Fruit fly (Drosophila melanogaster) whole organism, embryonic: ENCODE measurements around the gene Sec10.

Experiments used
- ATbp ChIP-seq: fragments of 200-800 bp; sonication (Bioruptor generic); optimal IDR thresholded peaks from 2 replicates; lab custom pipeline; 2017; ENCODE audit warnings: missing biosample characterization, mild to moderate bottlenecking, missing genetic modification characterization, missing genetic modification reagents
- Aef1 ChIP-seq: fragments of 200-800 bp; sonication (Bioruptor generic); IDR thresholded peaks from 3 replicates; pipeline ENCODE4 v1.3.6; 2022; ENCODE audit warnings: missing biosample characterization, missing genetic modification characterization
- B-H1 ChIP-seq: fragments of 200-800 bp; sonication (Bioruptor generic); IDR thresholded peaks from 3 replicates; pipeline ENCODE4 v1.3.6; 2022; ENCODE audit warnings: missing biosample characterization, missing genetic modification characterization
- CG10209 ChIP-seq: fragments of 200-800 bp; sonication (Bioruptor generic); optimal IDR thresholded peaks from 3 replicates; lab custom pipeline; 2017; ENCODE audit warnings: missing biosample characterization, mild to moderate bottlenecking, missing genetic modification characterization, missing genetic modification reagents
- CG10267 ChIP-seq: fragments of 200-800 bp; sonication (Bioruptor generic); optimal IDR thresholded peaks from 2 replicates; lab custom pipeline; 2018; ENCODE audit warnings: missing biosample characterization, mild to moderate bottlenecking, missing genetic modification characterization, moderate library complexity
- CG10654 ChIP-seq: fragments of 200-800 bp; sonication (Bioruptor generic); optimal IDR thresholded peaks from 2 replicates; lab custom pipeline; 2016; ENCODE audit warnings: missing biosample characterization, missing genetic modification characterization
- CG12299 ChIP-seq: fragments of 200-800 bp; sonication (Bioruptor generic); optimal IDR thresholded peaks from 2 replicates; lab custom pipeline; 2018; ENCODE audit warnings: missing biosample characterization, mild to moderate bottlenecking, missing genetic modification characterization
- CG12942 ChIP-seq: fragments of 200-800 bp; sonication (Bioruptor generic); optimal IDR thresholded peaks from 3 replicates; lab custom pipeline; 2016; ENCODE audit warnings: missing biosample characterization, missing genetic modification characterization
- CG13624 ChIP-seq: fragments of 200-800 bp; sonication (Bioruptor generic); optimal IDR thresholded peaks from 2 replicates; lab custom pipeline; 2016; ENCODE audit warnings: missing biosample characterization, missing genetic modification characterization
- CG1647 ChIP-seq: fragments of 200-800 bp; sonication (Bioruptor generic); optimal IDR thresholded peaks from 3 replicates; lab custom pipeline; 2016; ENCODE audit warnings: missing biosample characterization, missing genetic modification characterization
- CG17568 ChIP-seq: fragments of 200-800 bp; sonication (Bioruptor generic); optimal IDR thresholded peaks from 2 replicates; lab custom pipeline; 2018; ENCODE audit warnings: missing biosample characterization, mild to moderate bottlenecking, missing genetic modification characterization, moderate library complexity
- CG17829 ChIP-seq: fragments of 200-800 bp; optimal IDR thresholded peaks from 2 replicates; lab custom pipeline; 2019; ENCODE audit warnings: missing biosample characterization, mild to moderate bottlenecking, missing genetic modification characterization, moderate library complexity
- CG18476 ChIP-seq: fragments of 200-800 bp; sonication (Bioruptor generic); optimal IDR thresholded peaks from 2 replicates; lab custom pipeline; 2016; ENCODE audit warnings: missing biosample characterization, mild to moderate bottlenecking, missing genetic modification characterization
- CG2199 ChIP-seq: fragments of 200-800 bp; sonication (Bioruptor generic); IDR thresholded peaks from 3 replicates; pipeline ENCODE4 v1.3.6; 2022; ENCODE audit warnings: missing biosample characterization, missing genetic modification characterization
- CG30020 ChIP-seq: fragments of 200-800 bp; optimal IDR thresholded peaks from 2 replicates; lab custom pipeline; 2019; ENCODE audit warnings: missing biosample characterization, mild to moderate bottlenecking, missing genetic modification characterization, moderate library complexity
- CG3281 ChIP-seq: fragments of 200-800 bp; sonication (Bioruptor generic); optimal IDR thresholded peaks from 3 replicates; lab custom pipeline; 2017; ENCODE audit warnings: missing biosample characterization, mild to moderate bottlenecking, missing genetic modification characterization
- CG3995 ChIP-seq: fragments of 200-800 bp; sonication (Bioruptor generic); optimal IDR thresholded peaks from 3 replicates; lab custom pipeline; 2016; ENCODE audit warnings: missing biosample characterization, missing genetic modification characterization
- CG4328 ChIP-seq: fragments of 200-800 bp; sonication (Bioruptor generic); optimal IDR thresholded peaks from 3 replicates; lab custom pipeline; 2017; ENCODE audit warnings: missing biosample characterization, missing genetic modification reagents, missing genetic modification characterization
- CG4404 ChIP-seq: fragments of 200-800 bp; sonication (Bioruptor generic); IDR thresholded peaks from 2 replicates; pipeline ENCODE4 v1.3.6; 2022; ENCODE audit warnings: missing biosample characterization, missing genetic modification characterization
- CG5953 ChIP-seq: fragments of 200-800 bp; sonication (Bioruptor generic); IDR thresholded peaks from 2 replicates; pipeline ENCODE4 v1.3.6; 2022; ENCODE audit warnings: missing biosample characterization, missing genetic modification characterization
- CG6813 ChIP-seq: fragments of 200-800 bp; sonication (Bioruptor generic); optimal IDR thresholded peaks from 2 replicates; lab custom pipeline; 2017; ENCODE audit warnings: missing biosample characterization, missing genetic modification characterization, mild to moderate bottlenecking, moderate library complexity, missing genetic modification reagents
- CG7556 ChIP-seq: fragments of 200-800 bp; sonication (Bioruptor generic); optimal IDR thresholded peaks from 2 replicates; lab custom pipeline; 2017; ENCODE audit warnings: missing biosample characterization, mild to moderate bottlenecking, missing genetic modification characterization
- CG7745 ChIP-seq: fragments of 200-800 bp; sonication (Bioruptor generic); optimal IDR thresholded peaks from 2 replicates; lab custom pipeline; 2018; ENCODE audit warnings: missing biosample characterization, mild to moderate bottlenecking, missing genetic modification characterization, moderate library complexity
- CG7786 ChIP-seq: fragments of 200-800 bp; sonication (Bioruptor generic); optimal IDR thresholded peaks from 2 replicates; lab custom pipeline; 2016; ENCODE audit warnings: missing biosample characterization, missing genetic modification characterization
- CG9609 ChIP-seq: fragments of 200-800 bp; sonication (Bioruptor generic); optimal IDR thresholded peaks from 3 replicates; lab custom pipeline; 2016; ENCODE audit warnings: missing biosample characterization, missing genetic modification characterization
- CG9932 ChIP-seq: fragments of 200-800 bp; sonication (Bioruptor generic); IDR thresholded peaks from 2 replicates; pipeline ENCODE4 v1.3.6; 2022; ENCODE audit warnings: missing biosample characterization, missing genetic modification characterization
- Dip2 ChIP-seq: fragments of 200-800 bp; sonication (Bioruptor generic); IDR thresholded peaks from 2 replicates; pipeline ENCODE4 v1.3.6; 2022; ENCODE audit warnings: missing biosample characterization, missing genetic modification characterization
- Doc3 ChIP-seq: fragments of 200-800 bp; sonication (Bioruptor generic); IDR thresholded peaks from 3 replicates; pipeline ENCODE4 v1.3.6; 2022; ENCODE audit warnings: missing biosample characterization, missing genetic modification characterization; ENCODE audit not compliant: partially characterized antibody
- ERR ChIP-seq: fragments of 200-800 bp; sonication (Bioruptor generic); optimal IDR thresholded peaks from 2 replicates; lab custom pipeline; 2016; ENCODE audit warnings: missing biosample characterization, missing genetic modification characterization
- Hand ChIP-seq: fragments of 200-800 bp; sonication (Bioruptor generic); optimal IDR thresholded peaks from 2 replicates; lab custom pipeline; 2017; ENCODE audit warnings: mild to moderate bottlenecking, missing biosample characterization, missing genetic modification reagents, missing genetic modification characterization
- Hmx ChIP-seq: fragments of 200-800 bp; sonication (Bioruptor generic); optimal IDR thresholded peaks from 2 replicates; lab custom pipeline; 2016; ENCODE audit warnings: missing biosample characterization, missing genetic modification characterization
- Hr39 ChIP-seq: fragments of >200 bp; optimal IDR thresholded peaks from 2 replicates; lab custom pipeline; 2017
- MESR4 ChIP-seq: fragments of 200-800 bp; sonication (Bioruptor generic); optimal IDR thresholded peaks from 2 replicates; lab custom pipeline; 2018; ENCODE audit warnings: missing biosample characterization, mild to moderate bottlenecking, missing genetic modification characterization, moderate library complexity
- Meics ChIP-seq: fragments of 200-800 bp; sonication (Bioruptor generic); optimal IDR thresholded peaks from 2 replicates; lab custom pipeline; 2017; ENCODE audit warnings: missing biosample characterization, mild to moderate bottlenecking, missing genetic modification characterization
- NC2α ChIP-seq: fragments of 200-800 bp; sonication (Bioruptor generic); optimal IDR thresholded peaks from 2 replicates; lab custom pipeline; 2016; ENCODE audit warnings: missing biosample characterization, missing genetic modification characterization
- NC2β ChIP-seq: fragments of 200-800 bp; sonication (Bioruptor generic); optimal IDR thresholded peaks from 2 replicates; lab custom pipeline; 2016; ENCODE audit warnings: missing biosample characterization, missing genetic modification characterization
- NFAT ChIP-seq: fragments of 200-800 bp; sonication (Bioruptor generic); IDR thresholded peaks from 2 replicates; pipeline ENCODE4 v1.3.6; 2022; ENCODE audit warnings: missing biosample characterization, missing genetic modification characterization
- Xbp1 ChIP-seq: fragments of 200-800 bp; sonication (Bioruptor generic); optimal IDR thresholded peaks from 3 replicates; lab custom pipeline; 2016; ENCODE audit warnings: missing biosample characterization, mild to moderate bottlenecking, missing genetic modification characterization
- ab ChIP-seq: fragments of 200-800 bp; sonication (Bioruptor generic); optimal IDR thresholded peaks from 2 replicates; lab custom pipeline; 2016; ENCODE audit warnings: missing biosample characterization, missing genetic modification characterization
- cas ChIP-seq: fragments of 200-800 bp; sonication (Bioruptor generic); IDR thresholded peaks from 2 replicates; pipeline ENCODE4 v1.3.6; 2022; ENCODE audit warnings: missing biosample characterization, missing genetic modification characterization
- kay ChIP-seq: fragments of 200-800 bp; sonication (Bioruptor generic); optimal IDR thresholded peaks from 2 replicates; lab custom pipeline; 2016; ENCODE audit warnings: missing biosample characterization, missing genetic modification characterization
- kni ChIP-seq: fragments of 200-800 bp; sonication (Bioruptor generic); optimal IDR thresholded peaks from 3 replicates; lab custom pipeline; 2017; ENCODE audit warnings: mild to moderate bottlenecking, missing biosample characterization, missing genetic modification reagents, missing genetic modification characterization
- peb ChIP-seq: fragments of 200-800 bp; sonication (Bioruptor generic); IDR thresholded peaks from 2 replicates; pipeline ENCODE4 v1.3.6; 2022; ENCODE audit warnings: missing biosample characterization, missing genetic modification characterization
- psq ChIP-seq: fragments of 200-800 bp; sonication (Bioruptor generic); optimal IDR thresholded peaks from 2 replicates; lab custom pipeline; 2017; ENCODE audit warnings: missing biosample characterization, missing genetic modification characterization
- sisA ChIP-seq: fragments of 200-800 bp; sonication (Bioruptor generic); IDR thresholded peaks from 2 replicates; pipeline ENCODE4 v1.3.6; 2022; ENCODE audit warnings: missing biosample characterization, missing genetic modification characterization
- slbo ChIP-seq: fragments of 200-800 bp; sonication (Bioruptor generic); IDR thresholded peaks from 2 replicates; pipeline ENCODE4 v1.3.6; 2022; ENCODE audit warnings: missing biosample characterization, missing genetic modification characterization
- sr ChIP-seq: fragments of 200-800 bp; sonication (Bioruptor generic); IDR thresholded peaks from 3 replicates; pipeline ENCODE4 v1.3.6; 2022; ENCODE audit warnings: missing biosample characterization, missing genetic modification characterization
- tap ChIP-seq: fragments of 200-800 bp; optimal IDR thresholded peaks from 3 replicates; lab custom pipeline; 2019; ENCODE audit warnings: missing biosample characterization, mild to moderate bottlenecking, missing genetic modification characterization, moderate library complexity
- toy ChIP-seq: fragments of 200-800 bp; sonication (Bioruptor generic); IDR thresholded peaks from 2 replicates; pipeline ENCODE4 v1.3.6; 2022; ENCODE audit warnings: missing biosample characterization, missing genetic modification characterization
- twi ChIP-seq: fragments of 200-800 bp; optimal IDR thresholded peaks from 2 replicates; lab custom pipeline; 2019; ENCODE audit warnings: missing biosample characterization, mild to moderate bottlenecking, missing genetic modification characterization, moderate library complexity
- zen2 ChIP-seq: fragments of 200-800 bp; sonication (Bioruptor generic); IDR thresholded peaks from 3 replicates; pipeline ENCODE4 v1.3.6; 2022; ENCODE audit warnings: missing biosample characterization, missing genetic modification characterization; ENCODE audit not compliant: partially characterized antibody
- zf30C ChIP-seq: fragments of 200-800 bp; sonication (Bioruptor generic); optimal IDR thresholded peaks from 3 replicates; lab custom pipeline; 2018; ENCODE audit warnings: missing biosample characterization, mild to moderate bottlenecking, missing genetic modification characterization

Sec10 gene

DNA sequence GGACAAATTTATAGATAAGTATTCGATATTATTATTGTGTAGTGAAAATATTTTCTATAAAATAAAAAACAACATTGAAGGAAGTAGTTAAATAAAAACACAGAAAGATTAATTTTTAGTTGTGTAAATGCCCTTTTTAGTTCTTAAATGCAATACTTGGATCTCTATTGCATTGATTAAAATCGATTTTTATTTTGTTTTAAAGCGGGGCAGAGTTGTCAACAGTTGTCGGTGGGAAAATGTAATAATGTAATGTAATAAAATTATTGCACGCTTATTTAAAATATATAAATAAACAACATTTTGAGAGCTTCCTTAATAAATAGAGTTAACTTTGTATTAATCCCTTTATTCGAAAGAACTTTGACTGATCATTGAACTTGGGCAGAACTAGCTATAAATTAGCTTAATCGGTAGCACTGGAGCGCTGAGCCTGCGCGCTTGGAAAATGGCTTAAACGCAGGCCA, 29.0 kb downstream of the Sec10 start, which contains the start of gene Apc2 (continued):
- TF ChIP-seq CG6813 (GFP tag; lab: Kevin White, UChicago), result no peak
- peak; percentile 66 for TF ChIP-seq CG10267 (tag; lab: Kevin White, UChicago)
- TF ChIP-seq Xbp1, result peak; percentile 69
- no peak for TF ChIP-seq ATbp (GFP tag; lab: Kevin White, UChicago)
- no peak for TF ChIP-seq CG9609 (GFP tag; lab: Kevin White, UChicago)
- peak; percentile 57 for TF ChIP-seq Doc3 (GFP tag; lab: Robert Waterston, UW)
- no peak for TF ChIP-seq CG13624 (GFP tag; lab: Kevin White, UChicago)
- no peak for TF ChIP-seq kay (GFP tag; lab: Kevin White, UChicago)
- TF ChIP-seq Aef1 (GFP tag; lab: Robert Waterston, UW), result peak; percentile 48
- peak; percentile 18; the same call in 1 of the 3 replicates for TF ChIP-seq zen2 (GFP tag; lab: Robert Waterston, UW)
- no peak for TF ChIP-seq CG4328
- TF ChIP-seq Hand (GFP tag; lab: Kevin White, UChicago), result no peak
- TF ChIP-seq Hmx (GFP tag; lab: Kevin White, UChicago), result no peak
- TF ChIP-seq CG7786 (GFP tag; lab: Kevin White, UChicago), result no peak
- peak; percentile 51 for TF ChIP-seq CG10209 (GFP tag; lab: Kevin White, UChicago)
- peak; percentile 66 for TF ChIP-seq sisA
- peak; percentile 49 for TF ChIP-seq CG10654 (GFP tag; lab: Kevin White, UChicago)
- no peak for TF ChIP-seq cas (GFP tag; lab: Robert Waterston, UW)
- no peak for TF ChIP-seq CG7745 (tag; lab: Kevin White, UChicago)
- TF ChIP-seq NC2α (GFP tag; lab: Kevin White, UChicago), result no peak
- TF ChIP-seq CG4404 (GFP tag; lab: Robert Waterston, UW), result peak; percentile 56
- no peak for TF ChIP-seq NC2β
- TF ChIP-seq ab (GFP tag; lab: Kevin White, UChicago), result no peak
- TF ChIP-seq peb, result no peak
- peak; percentile 60 for TF ChIP-seq CG3995 (GFP tag; lab: Kevin White, UChicago)
- TF ChIP-seq CG17568 (GFP tag; lab: Kevin White, UChicago), result no peak
- peak; percentile 55 for TF ChIP-seq CG3281 (GFP tag; lab: Kevin White, UChicago)
- no peak for TF ChIP-seq ERR (GFP tag; lab: Kevin White, UChicago)
- TF ChIP-seq kni (GFP tag; lab: Kevin White, UChicago), result no peak
- TF ChIP-seq psq, result peak; percentile 10
- peak; percentile 60 for TF ChIP-seq CG7556 (GFP tag; lab: Kevin White, UChicago)
- TF ChIP-seq Hr39, result no peak
- no peak; the same call in 2 of the 3 replicates for TF ChIP-seq B-H1 (GFP tag; lab: Robert Waterston, UW)
- TF ChIP-seq CG1647 (GFP tag; lab: Kevin White, UChicago), result no peak
- no peak for TF ChIP-seq toy (GFP tag; lab: Robert Waterston, UW)
- TF ChIP-seq CG12942 (GFP tag; lab: Kevin White, UChicago), result peak; percentile 51
- TF ChIP-seq CG5953, result no peak
- TF ChIP-seq Meics (GFP tag; lab: Kevin White, UChicago), result peak; percentile 63
- TF ChIP-seq CG12299 (tag; lab: Kevin White, UChicago), result peak; percentile 16
- TF ChIP-seq CG9932 (GFP tag; lab: Robert Waterston, UW), result peak; percentile 75
- peak; percentile 40 for TF ChIP-seq twi (tag; lab: Kevin White, UChicago)
- TF ChIP-seq tap (tag; lab: Kevin White, UChicago), result peak; percentile 46
- no peak for TF ChIP-seq zf30C (GFP tag; lab: Kevin White, UChicago)
- peak; percentile 55 for TF ChIP-seq CG30020 (tag; lab: Kevin White, UChicago)
- TF ChIP-seq Dip2 (GFP tag; lab: Robert Waterston, UW), result no peak
- peak; percentile 61 for TF ChIP-seq CG18476 (GFP tag; lab: Kevin White, UChicago)
- TF ChIP-seq CG17829 (tag; lab: Kevin White, UChicago), result peak; percentile 70
- peak; percentile 51; the same call in 1 of the 2 replicates for TF ChIP-seq NFAT
- no peak for TF ChIP-seq sr (GFP tag; lab: Robert Waterston, UW)
- peak; percentile 82 for TF ChIP-seq slbo (GFP tag; lab: Robert Waterston, UW)
- no peak for TF ChIP-seq MESR4
- no peak for TF ChIP-seq CG2199 (GFP tag; lab: Robert Waterston, UW)
